Worm (Caenorhabditis elegans) whole organism, young adult: Measurements from ENCODE around the gene ZK643.5.

Experiments
- B0035.1 ChIP-seq: sonication (generic microtip); optimal IDR thresholded peaks from 2 replicates; lab custom pipeline; 2016; ENCODE audit warnings: missing genetic modification characterization, mild to moderate bottlenecking, missing compliant biosample characterization, missing genotype, missing genetic modification reagents
- C17E4.6 ChIP-seq: fragments of 200-800 bp; sonication (Bioruptor generic); IDR thresholded peaks from 2 replicates; pipeline ENCODE4 v1.3.6; 2022; ENCODE audit warnings: missing genetic modification reagents, missing genetic modification characterization, missing compliant biosample characterization
- F23B12.7 ChIP-seq: sonication (generic microtip); optimal IDR thresholded peaks from 2 replicates; lab custom pipeline; 2017; ENCODE audit warnings: missing genetic modification characterization, mild to moderate bottlenecking, missing compliant biosample characterization, antibody characterized with exemption, moderate library complexity; ENCODE audit not compliant: insufficient read depth
- F33H1.4 ChIP-seq: fragments of 200-800 bp; sonication (Bioruptor generic); IDR thresholded peaks from 2 replicates; pipeline ENCODE4 v1.3.6; 2022; ENCODE audit warnings: missing genetic modification reagents, missing genetic modification characterization, missing compliant biosample characterization
- F37B4.10 ChIP-seq: fragments of 200-800 bp; sonication (Bioruptor generic); IDR thresholded peaks from 2 replicates; pipeline ENCODE4 v1.3.6; 2022; ENCODE audit warnings: missing genetic modification characterization, missing compliant biosample characterization
- F55B11.4 ChIP-seq: sonication (generic microtip); optimal IDR thresholded peaks from 2 replicates; lab custom pipeline; 2016; ENCODE audit warnings: missing compliant biosample characterization, missing genetic modification characterization, borderline replicate concordance; ENCODE audit not compliant: insufficient read depth
- F57C9.4 ChIP-seq: sonication (generic microtip); optimal IDR thresholded peaks from 2 replicates; lab custom pipeline; 2017; ENCODE audit warnings: mild to moderate bottlenecking, missing genetic modification characterization, missing compliant biosample characterization
- K12H6.12 ChIP-seq: fragments of 200-800 bp; sonication (Bioruptor generic); optimal IDR thresholded peaks from 2 replicates; lab custom pipeline; 2018; ENCODE audit warnings: mild to moderate bottlenecking, missing genetic modification characterization, missing compliant biosample characterization
- T07F8.4 ChIP-seq: sonication (generic microtip); optimal IDR thresholded peaks from 2 replicates; lab custom pipeline; 2016; ENCODE audit warnings: mild to moderate bottlenecking, missing genetic modification characterization, moderate library complexity, missing compliant biosample characterization
- Y53F4B.3 ChIP-seq: fragments of 200-800 bp; sonication (Bioruptor generic); IDR thresholded peaks from 2 replicates; pipeline ENCODE4 v1.3.6; 2022; ENCODE audit warnings: missing genetic modification reagents, missing genetic modification characterization, missing compliant biosample characterization
- Y56A3A.18 ChIP-seq: fragments of 200-800 bp; sonication (Bioruptor generic); IDR thresholded peaks from 2 replicates; pipeline ENCODE4 v1.3.6; 2022; ENCODE audit warnings: missing genetic modification reagents, missing genetic modification characterization, missing compliant biosample characterization
- Y95B8A.8 ChIP-seq: fragments of 200-800 bp; sonication (Bioruptor generic); IDR thresholded peaks from 2 replicates; pipeline ENCODE4 v1.3.6; 2022; ENCODE audit warnings: missing genetic modification reagents, missing genetic modification characterization, missing compliant biosample characterization
- ama-1 ChIP-seq, 3 experiments: fragments of 150-350 bp in 1 of 3; sonication (generic microtip) in 2 of 3; optimal IDR thresholded peaks; 2 replicates each; lab custom pipeline; 2014 to 2018; ENCODE audit warnings: missing biosample characterization in 2 of 3, missing genetic modification characterization in 2 of 3, missing genetic modification reagents in 2 of 3
- aptf-2 ChIP-seq: fragments of 200-800 bp; sonication (Bioruptor generic); conservative IDR thresholded peaks from 2 replicates; pipeline ENCODE4 v1.3.6; 2022; ENCODE audit warnings: missing genetic modification reagents, missing genetic modification characterization, missing compliant biosample characterization
- aptf-3 ChIP-seq: fragments of 200-800 bp; sonication (Bioruptor generic); IDR thresholded peaks from 2 replicates; pipeline ENCODE4 v1.3.6; 2022; ENCODE audit warnings: missing genetic modification characterization, missing compliant biosample characterization
- athp-1 ChIP-seq: sonication (generic microtip); optimal IDR thresholded peaks from 2 replicates; lab custom pipeline; 2017; ENCODE audit warnings: mild to moderate bottlenecking, missing genetic modification characterization, missing compliant biosample characterization
- dpff-1 ChIP-seq: sonication (generic microtip); optimal IDR thresholded peaks from 2 replicates; lab custom pipeline; 2017; ENCODE audit warnings: mild to moderate bottlenecking, missing genetic modification characterization, missing compliant biosample characterization
- dpl-1 ChIP-seq: fragments of 150-350 bp; optimal IDR thresholded peaks from 2 replicates; lab custom pipeline; 2014; ENCODE audit warnings: missing biosample characterization, missing genetic modification reagents, missing genetic modification characterization
- efl-1 ChIP-seq: fragments of 150-350 bp; optimal IDR thresholded peaks from 2 replicates; lab custom pipeline; 2014; ENCODE audit warnings: missing biosample characterization, missing genetic modification reagents, missing genetic modification characterization
- egrh-3 ChIP-seq: fragments of 200-800 bp; sonication (Bioruptor generic); IDR thresholded peaks from 2 replicates; pipeline ENCODE4 v1.3.6; 2022; ENCODE audit warnings: missing genetic modification reagents, missing genetic modification characterization, missing compliant biosample characterization
- ekl-4 ChIP-seq: fragments of 200-800 bp; sonication (Bioruptor generic); IDR thresholded peaks from 2 replicates; pipeline ENCODE4 v1.3.6; 2022; ENCODE audit warnings: missing genetic modification reagents, missing genetic modification characterization, missing compliant biosample characterization
- hlh-12 ChIP-seq: sonication (generic microtip); optimal IDR thresholded peaks from 2 replicates; lab custom pipeline; 2016; ENCODE audit warnings: missing genetic modification characterization, missing compliant biosample characterization
- hmg-1.2 ChIP-seq: fragments of 200-800 bp; sonication (Bioruptor generic); IDR thresholded peaks from 2 replicates; pipeline ENCODE4 v1.3.6; 2022; ENCODE audit warnings: missing genetic modification reagents, missing genetic modification characterization, missing compliant biosample characterization
- lag-1 ChIP-seq: fragments of 200-800 bp; sonication (Bioruptor generic); IDR thresholded peaks from 2 replicates; pipeline ENCODE4 v1.3.6; 2022; ENCODE audit warnings: missing genetic modification reagents, missing genetic modification characterization, missing compliant biosample characterization
- let-607 ChIP-seq, 2 experiments: fragments of 200-800 bp in 1 of 2; sonication (Bioruptor generic) in 1 of 2; sonication (generic microtip) in 1 of 2; optimal IDR thresholded peaks; 2 replicates each; lab custom pipeline; 2016 to 2018; ENCODE audit warnings: mild to moderate bottlenecking in 2 of 2, missing compliant biosample characterization in 2 of 2, missing genetic modification characterization in 2 of 2, moderate library complexity in 2 of 2, missing genotype in 1 of 2
- lin-35 ChIP-seq, 3 experiments: fragments of 150-350 bp in 2 of 3; sonication (generic microtip) in 1 of 3; optimal IDR thresholded peaks; 2 replicates each; lab custom pipeline; 2014 to 2018; ENCODE audit warnings: missing biosample characterization in 3 of 3, missing genetic modification characterization in 3 of 3, missing genetic modification reagents in 3 of 3
- lin-40 ChIP-seq: sonication (generic microtip); optimal IDR thresholded peaks from 2 replicates; lab custom pipeline; 2016; ENCODE audit warnings: missing genetic modification characterization, mild to moderate bottlenecking, missing compliant biosample characterization, missing genotype, missing genetic modification reagents
- lin-54 ChIP-seq: fragments of 200-800 bp; sonication (Bioruptor generic); optimal IDR thresholded peaks from 2 replicates; lab custom pipeline; 2018; ENCODE audit warnings: mild to moderate bottlenecking, missing genetic modification characterization, missing compliant biosample characterization
- lir-1 ChIP-seq: fragments of 200-800 bp; sonication (Bioruptor generic); conservative IDR thresholded peaks from 2 replicates; pipeline ENCODE4 v1.3.6; 2022; ENCODE audit warnings: missing genetic modification reagents, missing genetic modification characterization, missing compliant biosample characterization
- madf-6 ChIP-seq: fragments of 200-800 bp; sonication (Bioruptor generic); IDR thresholded peaks from 2 replicates; pipeline ENCODE4 v1.3.6; 2022; ENCODE audit warnings: missing genetic modification reagents, missing genetic modification characterization, missing compliant biosample characterization
- madf-8 ChIP-seq: fragments of 200-800 bp; sonication (Bioruptor generic); conservative IDR thresholded peaks from 2 replicates; pipeline ENCODE4 v1.3.6; 2022; ENCODE audit warnings: missing genetic modification reagents, missing genetic modification characterization, missing compliant biosample characterization
- nfya-1 ChIP-seq: sonication (generic microtip); optimal IDR thresholded peaks from 2 replicates; lab custom pipeline; 2017; ENCODE audit warnings: antibody characterized with exemption, missing compliant biosample characterization, missing genetic modification characterization, borderline replicate concordance; ENCODE audit not compliant: insufficient read depth
- nhr-27 ChIP-seq: fragments of 200-800 bp; sonication (Bioruptor generic); optimal IDR thresholded peaks from 2 replicates; lab custom pipeline; 2018; ENCODE audit warnings: mild to moderate bottlenecking, missing genetic modification characterization, moderate library complexity, missing compliant biosample characterization
- nhr-80 ChIP-seq: sonication (generic microtip); optimal IDR thresholded peaks from 2 replicates; lab custom pipeline; 2016; ENCODE audit warnings: missing genetic modification characterization, missing compliant biosample characterization
- rpc-1 ChIP-seq, 2 experiments: fragments of 150-350 bp in 1 of 2; sonication (generic microtip) in 1 of 2; optimal IDR thresholded peaks; 2 replicates each; lab custom pipeline; 2014 to 2018; ENCODE audit warnings: missing biosample characterization in 1 of 2, missing genetic modification characterization in 1 of 2, missing genetic modification reagents in 1 of 2, missing genotype in 1 of 2
- snpc-3.4 ChIP-seq: sonication (generic microtip); optimal IDR thresholded peaks from 2 replicates; lab custom pipeline; 2017; ENCODE audit warnings: missing genetic modification characterization, mild to moderate bottlenecking, missing compliant biosample characterization, antibody characterized with exemption, moderate library complexity, missing genotype, missing genetic modification reagents
- snpc-4 ChIP-seq, 5 experiments: fragments of 150-350 bp in 1 of 5; sonication (generic microtip) in 4 of 5; optimal IDR thresholded peaks; 2 replicates each; lab custom pipeline; 2014 to 2018; ENCODE audit warnings: missing genetic modification characterization in 5 of 5, missing biosample characterization in 3 of 5, antibody characterized with exemption in 2 of 5, mild to moderate bottlenecking in 2 of 5, missing compliant biosample characterization in 2 of 5, missing genotype in 2 of 5, moderate library complexity in 2 of 5, missing genetic modification reagents in 1 of 5
- tlf-1 ChIP-seq: fragments of 200-800 bp; sonication (Bioruptor generic); optimal IDR thresholded peaks from 2 replicates; lab custom pipeline; 2018; ENCODE audit warnings: mild to moderate bottlenecking, missing genetic modification characterization, missing compliant biosample characterization
- xnd-1 ChIP-seq: sonication (generic microtip); optimal IDR thresholded peaks from 2 replicates; lab custom pipeline; 2016; ENCODE audit warnings: missing genotype, missing genetic modification reagents, missing genetic modification characterization, missing compliant biosample characterization
- zfh-2 ChIP-seq: fragments of 200-800 bp; sonication (Bioruptor generic); conservative IDR thresholded peaks from 2 replicates; pipeline ENCODE4 v1.3.6; 2022; ENCODE audit warnings: missing genetic modification reagents, missing genetic modification characterization, missing compliant biosample characterization
- ztf-25 ChIP-seq: fragments of 200-800 bp; sonication (Bioruptor generic); IDR thresholded peaks from 2 replicates; pipeline ENCODE4 v1.3.6; 2022; ENCODE audit warnings: missing genetic modification reagents, missing genetic modification characterization, missing compliant biosample characterization
- ztf-3 ChIP-seq: fragments of 200-800 bp; sonication (Bioruptor generic); optimal IDR thresholded peaks from 2 replicates; lab custom pipeline; 2018; ENCODE audit warnings: mild to moderate bottlenecking, missing genetic modification characterization, missing compliant biosample characterization
- ztf-6 ChIP-seq: fragments of 200-800 bp; sonication (Bioruptor generic); IDR thresholded peaks from 2 replicates; pipeline ENCODE4 v1.3.6; 2022; ENCODE audit warnings: missing genetic modification reagents, missing genetic modification characterization, missing compliant biosample characterization

ZK643.5 gene

ce11 chrIII:8922061-8922460 is 33.9 kb downstream of the ZK643.5 start:
- TF ChIP-seq T07F8.4 (tag; lab: Kevin White, UChicago), result no peak
- peak; percentile 63 for TF ChIP-seq ama-1 (optimal IDR thresholded peaks at IDR 0.05; lab: Kevin White, UChicago)
- TF ChIP-seq ama-1 (GFP tag; optimal IDR thresholded peaks at IDR 0.05; lab: Kevin White, UChicago), result no peak

ce11 chrIII:8919784-8920183 is 36.2 kb downstream of the ZK643.5 start, which contains the start of gene ZK637.15:
Gene ZK637.15, plus strand, starts transcription at chrIII:8920084.
- no peak for TF ChIP-seq ztf-3 (GFP tag; lab: Kevin White, UChicago)
- no peak for TF ChIP-seq snpc-4 (GFP tag; optimal IDR thresholded peaks at IDR 0.05; lab: Kevin White, UChicago)
- TF ChIP-seq snpc-4 (tag; optimal IDR thresholded peaks at IDR 0.05; lab: Kevin White, UChicago), result no peak
- no peak for TF ChIP-seq ztf-6 (GFP tag; lab: Robert Waterston, UW)

ce11 chrIII:8917879-8918381 is 38.1 kb downstream of the ZK643.5 start, which contains the start of gene cdc-25.3:
Gene cdc-25.3, minus strand, starts transcription at chrIII:8917929.
- TF ChIP-seq madf-8 (peak; percentile 27; the same call in 1 of the 2 replicates), hlh-12 (no peak), dpl-1 (peak; percentile 17), xnd-1 (tag; lab: Kevin White, UChicago) (peak; percentile 27), lin-35 (GFP tag; optimal IDR thresholded peaks at IDR 0.05; lab: Kevin White, UChicago) (no peak), B0035.1 (tag; lab: Kevin White, UChicago) (no peak), efl-1 (GFP tag; lab: Kevin White, UChicago) (peak; percentile 70), aptf-2 (GFP tag; lab: Robert Waterston, UW) (peak; percentile 99), F33H1.4 (peak; percentile 26; the same call in 1 of the 2 replicates), zfh-2 (GFP tag; lab: Robert Waterston, UW) (no peak), F55B11.4 (tag; lab: Kevin White, UChicago) (no peak), rpc-1 (optimal IDR thresholded peaks at IDR 0.05; lab: Kevin White, UChicago) (no peak), rpc-1 (tag; optimal IDR thresholded peaks at IDR 0.05; lab: Kevin White, UChicago) (no peak), aptf-3 (GFP tag; lab: Robert Waterston, UW) (peak; percentile 87), nfya-1 (tag; lab: Kevin White, UChicago) (no peak), ztf-25 (0 out of 2 replicates have a peak, but pooled peaks have one; percentile 13), egrh-3 (GFP tag; lab: Robert Waterston, UW) (no peak), lin-54 (GFP tag; lab: Kevin White, UChicago) (no peak), Y56A3A.18 (GFP tag; lab: Robert Waterston, UW) (no peak), hmg-1.2 (peak; percentile 26; the same call in 1 of the 2 replicates), madf-6 (GFP tag; lab: Robert Waterston, UW) (peak; percentile 85), nhr-27 (tag; lab: Kevin White, UChicago) (no peak), Y95B8A.8 (GFP tag; lab: Robert Waterston, UW) (no peak), lir-1 (GFP tag; lab: Robert Waterston, UW) (no peak)
- TF ChIP-seq, all 124 proteins: peak for 10

- TF ChIP-seq lag-1 (GFP tag; lab: Robert Waterston, UW) (no peak), dpff-1 (tag; lab: Kevin White, UChicago) (no peak), tlf-1 (GFP tag; lab: Kevin White, UChicago) (no peak), ekl-4 (GFP tag; lab: Robert Waterston, UW) (no peak), let-607 (tag; optimal IDR thresholded peaks at IDR 0.05; lab: Kevin White, UChicago) (no peak), Y53F4B.3 (GFP tag; lab: Robert Waterston, UW) (no peak), F37B4.10 (GFP tag; lab: Robert Waterston, UW) (no peak), F23B12.7 (tag; lab: Kevin White, UChicago) (no peak), nhr-27 (tag; lab: Kevin White, UChicago) (no peak), lin-40 (tag; lab: Kevin White, UChicago) (no peak), C17E4.6 (no peak), K12H6.12 (tag; lab: Kevin White, UChicago) (no peak), snpc-3.4 (tag; lab: Kevin White, UChicago) (no peak), F57C9.4 (tag; lab: Kevin White, UChicago) (no peak), athp-1 (no peak), nhr-80 (tag; lab: Kevin White, UChicago) (no peak)
Observed at ce11 chrIII:8913469-8913868, 42.5 kb downstream of the ZK643.5 start, which contains the start of gene trxr-2. Gene trxr-2, plus strand, starts transcription at chrIII:8913769.
